Fruit fly (Drosophila melanogaster) whole organism, embryonic: ENCODE results near the gene Hmr.
A peak's percentile ranks its signal among the peaks of the same experiment; 100 is the strongest.

Experiments used
- BEAF-32 ChIP-seq: fragments of 200-800 bp; sonication (Bioruptor generic); optimal IDR thresholded peaks from 3 replicates; lab custom pipeline; 2017; ENCODE audit warnings: missing biosample characterization, missing genetic modification characterization, mild to moderate bottlenecking, moderate library complexity, missing genetic modification reagents
- C15 ChIP-seq: fragments of 200-800 bp; sonication (Bioruptor generic); IDR thresholded peaks from 3 replicates; pipeline ENCODE4 v1.3.6; 2022; ENCODE audit warnings: missing biosample characterization, missing genetic modification characterization
- CG10366 ChIP-seq: fragments of 200-800 bp; sonication (Bioruptor generic); IDR thresholded peaks from 2 replicates; pipeline ENCODE4 v1.3.6; 2022; ENCODE audit warnings: missing biosample characterization, missing genetic modification characterization
- CG11398 ChIP-seq: fragments of 200-800 bp; sonication (Bioruptor generic); optimal IDR thresholded peaks from 2 replicates; lab custom pipeline; 2016; ENCODE audit warnings: missing biosample characterization, missing genetic modification characterization
- CG11723 ChIP-seq: fragments of 200-800 bp; sonication (Bioruptor generic); optimal IDR thresholded peaks from 2 replicates; lab custom pipeline; 2017; ENCODE audit warnings: missing biosample characterization, mild to moderate bottlenecking, missing genetic modification characterization
- CG12071 ChIP-seq: fragments of 200-800 bp; sonication (Bioruptor generic); optimal IDR thresholded peaks from 3 replicates; lab custom pipeline; 2018; ENCODE audit warnings: missing biosample characterization, mild to moderate bottlenecking, missing genetic modification characterization
- CG12299 ChIP-seq: fragments of 200-800 bp; sonication (Bioruptor generic); optimal IDR thresholded peaks from 2 replicates; lab custom pipeline; 2018; ENCODE audit warnings: missing biosample characterization, mild to moderate bottlenecking, missing genetic modification characterization
- CG12744 ChIP-seq: fragments of 200-800 bp; sonication (Bioruptor generic); optimal IDR thresholded peaks from 2 replicates; lab custom pipeline; 2016; ENCODE audit warnings: missing biosample characterization, missing genetic modification characterization
- CG13624 ChIP-seq: fragments of 200-800 bp; sonication (Bioruptor generic); optimal IDR thresholded peaks from 2 replicates; lab custom pipeline; 2016; ENCODE audit warnings: missing biosample characterization, missing genetic modification characterization
- CG14014 ChIP-seq: fragments of 200-800 bp; sonication (Bioruptor generic); IDR thresholded peaks from 2 replicates; pipeline ENCODE4 v1.3.6; 2022; ENCODE audit warnings: missing biosample characterization, missing genetic modification characterization
- CG14965 ChIP-seq: fragments of 200-800 bp; sonication (Bioruptor generic); optimal IDR thresholded peaks from 2 replicates; lab custom pipeline; 2016; ENCODE audit warnings: missing biosample characterization, missing genetic modification characterization, borderline replicate concordance
- CG15479 ChIP-seq: fragments of 200-800 bp; sonication (Bioruptor generic); optimal IDR thresholded peaks from 3 replicates; lab custom pipeline; 2019; ENCODE audit warnings: missing biosample characterization, mild to moderate bottlenecking, missing genetic modification characterization, moderate library complexity
- CG15696 ChIP-seq: fragments of 200-800 bp; sonication (Bioruptor generic); optimal IDR thresholded peaks from 2 replicates; lab custom pipeline; 2019; ENCODE audit warnings: missing biosample characterization, mild to moderate bottlenecking, missing genetic modification characterization, moderate library complexity
- CG18476 ChIP-seq: fragments of 200-800 bp; sonication (Bioruptor generic); optimal IDR thresholded peaks from 2 replicates; lab custom pipeline; 2016; ENCODE audit warnings: missing biosample characterization, mild to moderate bottlenecking, missing genetic modification characterization
- CG18619 ChIP-seq: fragments of 200-800 bp; sonication (Bioruptor generic); optimal IDR thresholded peaks from 3 replicates; lab custom pipeline; 2017; ENCODE audit warnings: missing biosample characterization, mild to moderate bottlenecking, missing genetic modification characterization
- CG2129 ChIP-seq: fragments of 200-800 bp; sonication (Bioruptor generic); IDR thresholded peaks from 2 replicates; pipeline ENCODE4 v1.3.6; 2022; ENCODE audit warnings: missing biosample characterization, missing genetic modification characterization; ENCODE audit not compliant: partially characterized antibody
- CG2199 ChIP-seq: fragments of 200-800 bp; sonication (Bioruptor generic); IDR thresholded peaks from 3 replicates; pipeline ENCODE4 v1.3.6; 2022; ENCODE audit warnings: missing biosample characterization, missing genetic modification characterization
- CG2875 ChIP-seq: fragments of 200-800 bp; sonication (Bioruptor generic); optimal IDR thresholded peaks from 2 replicates; lab custom pipeline; 2017; ENCODE audit warnings: missing biosample characterization, mild to moderate bottlenecking, missing genetic modification characterization, missing genetic modification reagents
- CG3065 ChIP-seq: fragments of 200-800 bp; sonication (Bioruptor generic); optimal IDR thresholded peaks from 2 replicates; lab custom pipeline; 2016; ENCODE audit warnings: missing biosample characterization, missing genetic modification characterization
- CG31388 ChIP-seq: fragments of 200-800 bp; sonication (Bioruptor generic); optimal IDR thresholded peaks from 2 replicates; lab custom pipeline; 2016; ENCODE audit warnings: missing biosample characterization, missing genetic modification characterization
- CG3281 ChIP-seq: fragments of 200-800 bp; sonication (Bioruptor generic); optimal IDR thresholded peaks from 3 replicates; lab custom pipeline; 2017; ENCODE audit warnings: missing biosample characterization, mild to moderate bottlenecking, missing genetic modification characterization
- CG7987 ChIP-seq: fragments of 200-800 bp; sonication (Bioruptor generic); optimal IDR thresholded peaks from 2 replicates; lab custom pipeline; 2018; ENCODE audit warnings: missing biosample characterization, mild to moderate bottlenecking, missing genetic modification characterization, moderate library complexity
- CG8765 ChIP-seq: fragments of 200-800 bp; sonication (Bioruptor generic); IDR thresholded peaks from 2 replicates; pipeline ENCODE4 v1.3.6; 2022; ENCODE audit warnings: missing biosample characterization, missing genetic modification characterization
- CG8924 ChIP-seq: fragments of 200-800 bp; optimal IDR thresholded peaks from 3 replicates; lab custom pipeline; 2019; ENCODE audit warnings: missing biosample characterization, mild to moderate bottlenecking, missing genetic modification characterization, moderate library complexity
- Hr39 ChIP-seq: fragments of >200 bp; optimal IDR thresholded peaks from 2 replicates; lab custom pipeline; 2017
- Hr51 ChIP-seq, 2 experiments: fragments of 200-800 bp; sonication (Bioruptor generic); optimal IDR thresholded peaks; 2 replicates in 1 of 2; 3 replicates in 1 of 2; lab custom pipeline; 2016 to 2018; ENCODE audit warnings: missing biosample characterization in 2 of 2, missing genetic modification characterization in 2 of 2, mild to moderate bottlenecking in 1 of 2, moderate library complexity in 1 of 2
- Jarid2 ChIP-seq: fragments of 200-800 bp; sonication (Bioruptor generic); optimal IDR thresholded peaks from 3 replicates; lab custom pipeline; 2017; ENCODE audit warnings: mild to moderate bottlenecking, missing biosample characterization, missing genetic modification reagents, missing genetic modification characterization
- Nf-YC ChIP-seq: fragments of 200-800 bp; optimal IDR thresholded peaks from 3 replicates; lab custom pipeline; 2019; ENCODE audit warnings: missing biosample characterization, mild to moderate bottlenecking, missing genetic modification characterization, moderate library complexity
- Oaz ChIP-seq: fragments of 200-800 bp; sonication (Bioruptor generic); IDR thresholded peaks from 2 replicates; pipeline ENCODE4 v1.3.6; 2022; ENCODE audit warnings: missing biosample characterization, missing genetic modification characterization
- Opbp ChIP-seq: fragments of 200-800 bp; sonication (Bioruptor generic); IDR thresholded peaks from 3 replicates; pipeline ENCODE4 v1.3.6; 2022; ENCODE audit warnings: missing biosample characterization, missing genetic modification characterization; ENCODE audit not compliant: partially characterized antibody
- Ptx1 ChIP-seq: fragments of 200-800 bp; sonication (Bioruptor generic); IDR thresholded peaks from 2 replicates; pipeline ENCODE4 v1.3.6; 2022; ENCODE audit warnings: missing biosample characterization, missing genetic modification characterization
- Rx ChIP-seq: fragments of 200-800 bp; sonication (Bioruptor generic); IDR thresholded peaks from 2 replicates; pipeline ENCODE4 v1.3.6; 2022; ENCODE audit warnings: missing biosample characterization, missing genetic modification characterization
- Scr ChIP-seq: fragments of 200-800 bp; sonication (Bioruptor generic); IDR thresholded peaks from 2 replicates; pipeline ENCODE4 v1.3.6; 2022; ENCODE audit warnings: missing biosample characterization, missing genetic modification characterization; ENCODE audit not compliant: partially characterized antibody
- Sry-β ChIP-seq: fragments of 200-800 bp; sonication (Bioruptor generic); optimal IDR thresholded peaks from 2 replicates; lab custom pipeline; 2018; ENCODE audit warnings: missing biosample characterization, mild to moderate bottlenecking, missing genetic modification characterization, moderate library complexity
- ac ChIP-seq: fragments of 200-800 bp; sonication (Bioruptor generic); optimal IDR thresholded peaks from 3 replicates; lab custom pipeline; 2017; ENCODE audit warnings: missing biosample characterization, mild to moderate bottlenecking, missing genetic modification characterization
- ara ChIP-seq: fragments of 200-800 bp; sonication (Bioruptor generic); IDR thresholded peaks from 2 replicates; pipeline ENCODE4 v1.3.6; 2022; ENCODE audit warnings: missing biosample characterization, missing genetic modification characterization
- br ChIP-seq: fragments of >200 bp; optimal IDR thresholded peaks from 2 replicates; lab custom pipeline; 2017
- cad ChIP-seq: fragments of >200 bp; optimal IDR thresholded peaks from 2 replicates; lab custom pipeline; 2017; ENCODE audit warnings: missing biosample characterization, missing genetic modification characterization
- crp ChIP-seq, 2 experiments: fragments of 200-800 bp; sonication (Bioruptor generic); optimal IDR thresholded peaks; 2 replicates in 1 of 2; 3 replicates in 1 of 2; lab custom pipeline; 2017; ENCODE audit warnings: missing biosample characterization in 2 of 2, missing genetic modification characterization in 2 of 2, mild to moderate bottlenecking in 1 of 2, moderate library complexity in 1 of 2
- disco-r ChIP-seq: fragments of 200-800 bp; sonication (Bioruptor generic); optimal IDR thresholded peaks from 2 replicates; lab custom pipeline; 2016; ENCODE audit warnings: missing biosample characterization, missing genetic modification characterization
- dmrt99B ChIP-seq: fragments of 200-800 bp; sonication (Bioruptor generic); optimal IDR thresholded peaks from 2 replicates; lab custom pipeline; 2018; ENCODE audit warnings: missing biosample characterization, mild to moderate bottlenecking, missing genetic modification characterization, moderate library complexity
- fd96Cb ChIP-seq: fragments of 200-800 bp; sonication (Bioruptor generic); optimal IDR thresholded peaks from 2 replicates; lab custom pipeline; 2018; ENCODE audit warnings: missing biosample characterization, mild to moderate bottlenecking, missing genetic modification characterization, moderate library complexity
- gro ChIP-seq: fragments of 200-800 bp; sonication (Bioruptor generic); optimal IDR thresholded peaks from 2 replicates; lab custom pipeline; 2016; ENCODE audit warnings: missing biosample characterization, missing genetic modification characterization
- jigr1 ChIP-seq: fragments of 200-800 bp; sonication (Bioruptor generic); IDR thresholded peaks from 3 replicates; pipeline ENCODE4 v1.3.6; 2022; ENCODE audit warnings: missing biosample characterization, missing genetic modification characterization
- kni ChIP-seq: fragments of 200-800 bp; sonication (Bioruptor generic); optimal IDR thresholded peaks from 3 replicates; lab custom pipeline; 2017; ENCODE audit warnings: mild to moderate bottlenecking, missing biosample characterization, missing genetic modification reagents, missing genetic modification characterization
- lov ChIP-seq, 2 experiments: fragments of 200-800 bp in 1 of 2; fragments of >200 bp in 1 of 2; sonication (Bioruptor generic) in 1 of 2; IDR thresholded peaks in 1 of 2; optimal IDR thresholded peaks in 1 of 2; 2 replicates in 1 of 2; 3 replicates in 1 of 2; pipeline versions ENCODE4 v1.3.6 to Lab custom; 2017 to 2022; ENCODE audit warnings: missing biosample characterization in 1 of 2, missing genetic modification characterization in 1 of 2
- pho ChIP-seq: fragments of 200-800 bp; sonication (Bioruptor generic); optimal IDR thresholded peaks from 2 replicates; lab custom pipeline; 2016; ENCODE audit warnings: missing biosample characterization, missing genetic modification characterization
- shn ChIP-seq: fragments of 200-800 bp; sonication (Bioruptor generic); optimal IDR thresholded peaks from 3 replicates; lab custom pipeline; 2016; ENCODE audit warnings: missing biosample characterization, missing genetic modification characterization
- so ChIP-seq: fragments of 200-800 bp; sonication (Bioruptor generic); IDR thresholded peaks from 3 replicates; pipeline ENCODE4 v1.3.6; 2022; ENCODE audit warnings: missing biosample characterization, missing genetic modification characterization
- ssp ChIP-seq: fragments of 200-800 bp; sonication (Bioruptor generic); IDR thresholded peaks from 2 replicates; pipeline ENCODE4 v1.3.6; 2022; ENCODE audit warnings: missing biosample characterization, missing genetic modification characterization
- usp ChIP-seq: fragments of >200 bp; optimal IDR thresholded peaks from 2 replicates; lab custom pipeline; 2017; ENCODE audit warnings: missing biosample characterization, missing genetic modification characterization

Gene Hmr

dm6 chrX:10564145-10564544 lies 31.5 kb downstream of the Hmr start (continued):
- TF ChIP-seq CG3065 (GFP tag; lab: Kevin White, UChicago), result no peak
- TF ChIP-seq Sry-β (GFP tag; lab: Kevin White, UChicago), result no peak
- TF ChIP-seq CG18619 (GFP tag; lab: Kevin White, UChicago), result no peak
- no peak for TF ChIP-seq ac (GFP tag; lab: Kevin White, UChicago)
- TF ChIP-seq CG8765 (GFP tag; lab: Robert Waterston, UW), result no peak
- no peak for TF ChIP-seq Oaz (GFP tag; lab: Robert Waterston, UW)
- peak; percentile 51 for TF ChIP-seq Ptx1 (GFP tag; lab: Robert Waterston, UW)
- no peak for TF ChIP-seq CG11723 (GFP tag; lab: Kevin White, UChicago)
- TF ChIP-seq jigr1, result no peak
- TF ChIP-seq lov (optimal IDR thresholded peaks at IDR 0.05; lab: Kevin White, UChicago), result no peak
- TF ChIP-seq lov (GFP tag; IDR thresholded peaks at IDR 0.05; lab: Robert Waterston, UW), result no peak
- no peak for TF ChIP-seq CG14965 (GFP tag; lab: Kevin White, UChicago)
- no peak for TF ChIP-seq CG12744
- TF ChIP-seq CG11398 (GFP tag; lab: Kevin White, UChicago), result no peak
- TF ChIP-seq CG15696, result no peak
- no peak for TF ChIP-seq CG7987 (GFP tag; lab: Kevin White, UChicago)
- TF ChIP-seq Scr (GFP tag; lab: Robert Waterston, UW), result no peak
- peak; percentile 67 for TF ChIP-seq dmrt99B (tag; lab: Kevin White, UChicago)
- no peak for TF ChIP-seq crp (GFP tag; optimal IDR thresholded peaks at IDR 0.05; lab: Kevin White, UChicago)
- TF ChIP-seq ssp (GFP tag; lab: Robert Waterston, UW), result no peak
- no peak for TF ChIP-seq CG12299 (tag; lab: Kevin White, UChicago)
- TF ChIP-seq kni, result no peak
- TF ChIP-seq br (lab: Kevin White, UChicago), result no peak
- TF ChIP-seq Opbp, result no peak
- no peak for TF ChIP-seq Hr39
- no peak for TF ChIP-seq Rx (GFP tag; lab: Robert Waterston, UW)
- TF ChIP-seq gro (GFP tag; lab: Kevin White, UChicago), result no peak
- TF ChIP-seq fd96Cb (tag; lab: Kevin White, UChicago), result peak; percentile 14
- TF ChIP-seq disco-r (GFP tag; lab: Kevin White, UChicago), result no peak
- TF ChIP-seq CG2199 (GFP tag; lab: Robert Waterston, UW), result no peak
- TF ChIP-seq CG15479 (GFP tag; lab: Kevin White, UChicago), result no peak
- TF ChIP-seq pho (GFP tag; lab: Kevin White, UChicago), result no peak
- no peak for TF ChIP-seq Nf-YC (tag; lab: Kevin White, UChicago)
- 0 out of 2 replicates have a peak, but pooled peaks have one; percentile 18 for TF ChIP-seq CG14014
- TF ChIP-seq so (GFP tag; lab: Robert Waterston, UW), result no peak
- no peak for TF ChIP-seq CG31388 (GFP tag; lab: Kevin White, UChicago)
- TF ChIP-seq CG12071 (GFP tag; lab: Kevin White, UChicago), result peak; percentile 6
- TF ChIP-seq CG10366 (GFP tag; lab: Robert Waterston, UW), result 0 out of 2 replicates have a peak, but pooled peaks have one; percentile 13
- no peak for TF ChIP-seq ara (GFP tag; lab: Robert Waterston, UW)
- TF ChIP-seq usp (GFP tag; lab: Kevin White, UChicago), result no peak
- TF ChIP-seq Hr51 (GFP tag; optimal IDR thresholded peaks at IDR 0.05; lab: Kevin White, UChicago), result peak in 1 of 2 experiments; percentile 23
- no peak for TF ChIP-seq CG2875 (GFP tag; lab: Kevin White, UChicago)
- TF ChIP-seq CG8924 (tag; lab: Kevin White, UChicago), result no peak
- no peak for TF ChIP-seq shn (GFP tag; lab: Kevin White, UChicago)
- TF ChIP-seq CG18476 (GFP tag; lab: Kevin White, UChicago), result no peak
- no peak for TF ChIP-seq cad (GFP tag; lab: Kevin White, UChicago)
- no peak for TF ChIP-seq CG2129 (GFP tag; lab: Robert Waterston, UW)
- no peak for TF ChIP-seq C15 (GFP tag; lab: Robert Waterston, UW)
- no peak for TF ChIP-seq Jarid2
- TF ChIP-seq BEAF-32 (GFP tag; lab: Kevin White, UChicago), result no peak
- TF ChIP-seq CG13624 (GFP tag; lab: Kevin White, UChicago), result no peak
- TF ChIP-seq CG3281 (GFP tag; lab: Kevin White, UChicago), result no peak
